Worm (Caenorhabditis elegans): ENCODE measurements around the gene K07H8.12.
A peak's percentile ranks its signal among the peaks of the same experiment; 100 is the strongest.

Gene K07H8.12

DNA sequence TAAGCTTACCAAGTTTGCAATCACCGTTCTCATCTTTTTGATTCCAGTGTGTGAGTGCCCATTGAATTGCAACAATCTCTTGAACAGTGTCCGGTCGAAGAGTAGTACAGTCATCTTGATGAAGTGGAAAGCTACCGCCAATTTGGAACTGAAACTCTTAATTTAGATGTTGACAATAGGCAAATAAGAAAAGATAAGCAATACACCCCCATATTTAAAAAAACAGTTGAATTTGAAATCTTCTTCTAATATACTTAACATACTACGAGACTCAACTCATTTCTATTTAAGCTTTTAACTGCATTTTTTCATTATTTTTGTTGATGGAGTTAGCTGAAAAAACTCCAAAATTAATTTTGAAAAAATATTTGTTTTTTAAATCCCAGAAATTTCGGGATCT lies 35.6 kb upstream of the K07H8.12 start:
- TF ChIP-seq nhr-11 (tag; optimal IDR thresholded peaks at IDR 0.05) (no peak), ztf-4 (tag; optimal IDR thresholded peaks at IDR 0.05) (no peak), nhr-21 (tag; optimal IDR thresholded peaks at IDR 0.05) (no peak), blmp-1 (tag; optimal IDR thresholded peaks at IDR 0.05; ENCODE audit: insufficient read depth) (no peak), nhr-12 (tag; optimal IDR thresholded peaks at IDR 0.05) (no peak), lin-11 (tag; optimal IDR thresholded peaks at IDR 0.05) (no peak), gmeb-1 (tag; optimal IDR thresholded peaks at IDR 0.05) (no peak), sma-3 (GFP tag; optimal IDR thresholded peaks at IDR 0.05) (no peak), sem-4 (tag; optimal IDR thresholded peaks at IDR 0.05) (no peak), Y55F3AM.14 (GFP tag; optimal IDR thresholded peaks at IDR 0.05) (no peak), elt-1 (tag; optimal IDR thresholded peaks at IDR 0.05) (no peak), snpc-4 (tag; optimal IDR thresholded peaks at IDR 0.05) (no peak), ztf-11 (tag; optimal IDR thresholded peaks at IDR 0.05) (no peak), ztf-1 (GFP tag; conservative IDR thresholded peaks at IDR 0.05) (no peak), nhr-77 (tag; optimal IDR thresholded peaks at IDR 0.05) (no peak), F13H6.1 (tag; optimal IDR thresholded peaks at IDR 0.05) (no peak), unc-39 (tag; optimal IDR thresholded peaks at IDR 0.05) (no peak), unc-62 (GFP tag; optimal IDR thresholded peaks at IDR 0.05) (no peak)

- TF ChIP-seq crh-2 (tag; optimal IDR thresholded peaks at IDR 0.05) (no peak), nhr-25 (tag; optimal IDR thresholded peaks at IDR 0.05) (peak; percentile 27), snpc-4 (tag; optimal IDR thresholded peaks at IDR 0.05) (no peak)
These were observed 30.9 kb upstream of the K07H8.12 start for ce11 chrIV:8307408-8307807.

DNA sequence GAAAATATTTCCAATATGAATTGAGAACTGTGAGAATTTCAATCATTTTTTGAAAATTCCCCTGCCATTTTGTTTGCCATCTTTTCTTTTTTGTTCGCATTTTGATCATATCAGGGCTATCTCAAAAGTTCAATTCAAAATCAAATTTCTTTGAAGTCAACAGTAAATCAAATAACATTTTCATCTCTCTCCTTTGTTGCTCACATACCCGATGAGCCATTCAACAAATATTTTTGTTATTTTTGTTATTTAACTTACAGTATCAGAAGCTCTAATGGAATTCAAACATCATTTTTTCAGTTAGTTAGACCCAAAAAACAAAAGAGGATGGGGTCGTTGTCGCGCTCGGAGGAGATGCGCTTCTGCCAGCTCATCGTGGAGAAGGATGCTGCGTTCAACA lies 27.2 kb upstream of the K07H8.12 start, which contains the start of gene vha-5:
TSS of gene vha-5 (plus strand) at position 301 of the 400 bp plus-strand sequence.
- TF ChIP-seq crh-2 (tag; optimal IDR thresholded peaks at IDR 0.05) (no peak), peb-1 (tag; optimal IDR thresholded peaks at IDR 0.05) (no peak), nhr-21 (tag; optimal IDR thresholded peaks at IDR 0.05) (no peak), unc-39 (tag; optimal IDR thresholded peaks at IDR 0.05) (no peak), sma-9 (GFP tag; optimal IDR thresholded peaks at IDR 0.05) (no peak), sma-9 (tag; optimal IDR thresholded peaks at IDR 0.05) (no peak), nhr-129 (tag; optimal IDR thresholded peaks at IDR 0.05) (no peak), dmd-4 (tag; optimal IDR thresholded peaks at IDR 0.05) (no peak), ztf-11 (tag; optimal IDR thresholded peaks at IDR 0.05) (no peak), ceh-16 (tag; optimal IDR thresholded peaks at IDR 0.05) (no peak)

DNA sequence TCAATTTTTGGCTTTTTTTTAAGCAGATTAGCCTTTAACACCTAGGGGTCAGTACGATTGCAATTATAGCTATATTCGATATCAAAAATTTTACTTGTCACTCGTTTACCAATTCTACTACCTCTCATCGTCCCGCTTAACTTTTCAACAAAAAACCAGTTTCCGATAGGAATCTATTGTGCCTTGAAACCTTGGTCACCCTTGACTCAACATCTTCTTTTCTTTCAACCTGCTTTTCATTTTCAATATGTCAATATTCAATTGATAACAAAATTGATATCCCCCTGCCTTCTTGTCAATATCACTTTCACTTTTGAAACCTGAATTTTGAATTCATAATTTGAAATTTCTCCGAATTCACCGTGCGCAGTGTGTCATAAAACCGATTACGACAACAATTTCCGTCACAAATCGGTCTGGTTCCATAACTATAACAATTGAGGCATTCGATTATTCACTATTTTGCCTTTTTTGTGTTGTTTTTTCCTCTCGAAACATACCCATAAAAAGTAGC lies 26.2 kb upstream of the K07H8.12 start:
- TF ChIP-seq nhr-25 (tag; optimal IDR thresholded peaks at IDR 0.05) = peak; percentile 56
- peak; percentile 62 for TF ChIP-seq blmp-1 (tag; optimal IDR thresholded peaks at IDR 0.05; ENCODE audit: insufficient read depth)
- TF ChIP-seq F13H6.1 (tag; optimal IDR thresholded peaks at IDR 0.05) = no peak

- TF ChIP-seq fos-1 (tag; optimal IDR thresholded peaks at IDR 0.05) = peak; percentile 46
- no peak for TF ChIP-seq ztf-1 (GFP tag; conservative IDR thresholded peaks at IDR 0.05)
- peak; percentile 48 for TF ChIP-seq nhr-25 (tag; optimal IDR thresholded peaks at IDR 0.05)
- TF ChIP-seq F13H6.1 (tag; optimal IDR thresholded peaks at IDR 0.05) = no peak
- peak; percentile 45 for TF ChIP-seq sma-3 (GFP tag; optimal IDR thresholded peaks at IDR 0.05)
- peak; percentile 59 for TF ChIP-seq nhr-21 (tag; optimal IDR thresholded peaks at IDR 0.05)
- TF ChIP-seq Y55F3AM.14 (GFP tag; optimal IDR thresholded peaks at IDR 0.05) = no peak
- TF ChIP-seq sem-4 (tag; optimal IDR thresholded peaks at IDR 0.05) = peak; percentile 27
- TF ChIP-seq peb-1 (tag; optimal IDR thresholded peaks at IDR 0.05) = peak; percentile 23
- TF ChIP-seq C34F6.9 (tag; optimal IDR thresholded peaks at IDR 0.05) = no peak
- TF ChIP-seq nhr-129 (tag; optimal IDR thresholded peaks at IDR 0.05) = peak; percentile 17
- TF ChIP-seq crh-2 (tag; optimal IDR thresholded peaks at IDR 0.05) = peak; percentile 20
These were observed 25.4 kb upstream of the K07H8.12 start for ce11 chrIV:8301925-8302324.

ce11 chrIV:8300468-8300867 lies 24.0 kb upstream of the K07H8.12 start, which contains the start of gene F35H10.5:
Gene F35H10.5, plus strand, starts transcription at chrIV:8300768.
- TF ChIP-seq crh-2 (tag; optimal IDR thresholded peaks at IDR 0.05) (no peak), lin-39 (tag; optimal IDR thresholded peaks at IDR 0.05) (no peak), blmp-1 (tag; optimal IDR thresholded peaks at IDR 0.05; ENCODE audit: insufficient read depth) (no peak), snpc-4 (tag; optimal IDR thresholded peaks at IDR 0.05) (no peak), egl-27 (tag; optimal IDR thresholded peaks at IDR 0.05) (no peak), unc-62 (GFP tag; optimal IDR thresholded peaks at IDR 0.05) (no peak), ztf-4 (tag; optimal IDR thresholded peaks at IDR 0.05) (no peak), nhr-129 (tag; optimal IDR thresholded peaks at IDR 0.05) (no peak), zag-1 (tag; optimal IDR thresholded peaks at IDR 0.05) (no peak), elt-1 (tag; optimal IDR thresholded peaks at IDR 0.05) (no peak), elt-3 (tag; optimal IDR thresholded peaks at IDR 0.05) (no peak), nhr-12 (tag; optimal IDR thresholded peaks at IDR 0.05) (no peak), sma-3 (GFP tag; optimal IDR thresholded peaks at IDR 0.05) (no peak), alr-1 (tag; optimal IDR thresholded peaks at IDR 0.05) (no peak), skn-1 (tag; optimal IDR thresholded peaks at IDR 0.05) (no peak), ama-1 (optimal IDR thresholded peaks at IDR 0.05) (no peak), sem-4 (tag; optimal IDR thresholded peaks at IDR 0.05) (no peak)
